Fruit fly (Drosophila melanogaster) whole organism, embryonic: Measurements from ENCODE around the gene CG12998.

ENCODE experiments used
- ATbp ChIP-seq: fragments of 200-800 bp; sonication (Bioruptor generic); optimal IDR thresholded peaks from 2 replicates; lab custom pipeline; 2017; ENCODE audit warnings: missing biosample characterization, mild to moderate bottlenecking, missing genetic modification characterization, missing genetic modification reagents
- Ada2b ChIP-seq: fragments of 200-800 bp; sonication (Bioruptor generic); IDR thresholded peaks from 2 replicates; pipeline ENCODE4 v1.3.6; 2022; ENCODE audit warnings: missing biosample characterization, missing genetic modification characterization
- Awh ChIP-seq: fragments of 200-800 bp; sonication (Bioruptor generic); IDR thresholded peaks from 2 replicates; pipeline ENCODE4, ENCODE4 v1.3.6; 2022; ENCODE audit warnings: missing biosample characterization, missing genetic modification characterization
- Bgb ChIP-seq: fragments of 200-800 bp; sonication (Bioruptor generic); IDR thresholded peaks from 2 replicates; pipeline ENCODE4 v1.3.6; 2022; ENCODE audit warnings: missing biosample characterization, missing genetic modification characterization; ENCODE audit not compliant: partially characterized antibody
- Blimp-1 ChIP-seq: fragments of 200-800 bp; sonication (Bioruptor generic); optimal IDR thresholded peaks from 3 replicates; lab custom pipeline; 2018; ENCODE audit warnings: missing biosample characterization, missing genetic modification characterization, mild to moderate bottlenecking, moderate library complexity, missing genetic modification reagents
- CG10209 ChIP-seq: fragments of 200-800 bp; sonication (Bioruptor generic); optimal IDR thresholded peaks from 3 replicates; lab custom pipeline; 2017; ENCODE audit warnings: missing biosample characterization, mild to moderate bottlenecking, missing genetic modification characterization, missing genetic modification reagents
- CG12071 ChIP-seq: fragments of 200-800 bp; sonication (Bioruptor generic); optimal IDR thresholded peaks from 3 replicates; lab custom pipeline; 2018; ENCODE audit warnings: missing biosample characterization, mild to moderate bottlenecking, missing genetic modification characterization
- CG12659 ChIP-seq: fragments of 200-800 bp; sonication (Bioruptor generic); optimal IDR thresholded peaks from 3 replicates; lab custom pipeline; 2017; ENCODE audit warnings: mild to moderate bottlenecking, missing biosample characterization, missing genetic modification reagents, missing genetic modification characterization
- CG12769 ChIP-seq: fragments of 200-800 bp; sonication (Bioruptor generic); optimal IDR thresholded peaks from 2 replicates; lab custom pipeline; 2019; ENCODE audit warnings: missing biosample characterization, mild to moderate bottlenecking, missing genetic modification characterization, moderate library complexity
- CG13296 ChIP-seq: fragments of 200-800 bp; sonication (Bioruptor generic); optimal IDR thresholded peaks from 3 replicates; lab custom pipeline; 2018; ENCODE audit warnings: missing biosample characterization, mild to moderate bottlenecking, missing genetic modification characterization
- CG14014 ChIP-seq: fragments of 200-800 bp; sonication (Bioruptor generic); IDR thresholded peaks from 2 replicates; pipeline ENCODE4 v1.3.6; 2022; ENCODE audit warnings: missing biosample characterization, missing genetic modification characterization
- CG15269 ChIP-seq: fragments of 200-800 bp; sonication (Bioruptor generic); optimal IDR thresholded peaks from 2 replicates; lab custom pipeline; 2018; ENCODE audit warnings: missing biosample characterization, mild to moderate bottlenecking, missing genetic modification characterization, moderate library complexity
- CG17328 ChIP-seq: fragments of 200-800 bp; sonication (Bioruptor generic); IDR thresholded peaks from 2 replicates; pipeline ENCODE4 v1.3.6; 2022; ENCODE audit warnings: missing biosample characterization, missing genetic modification characterization
- CG18262 ChIP-seq: fragments of 200-800 bp; optimal IDR thresholded peaks from 3 replicates; lab custom pipeline; 2019; ENCODE audit warnings: missing biosample characterization, mild to moderate bottlenecking, missing genetic modification characterization, moderate library complexity
- CG1832 ChIP-seq: fragments of 200-800 bp; sonication (Bioruptor generic); optimal IDR thresholded peaks from 2 replicates; lab custom pipeline; 2017; ENCODE audit warnings: missing biosample characterization, mild to moderate bottlenecking, missing genetic modification characterization, inconsistent platforms
- CG18476 ChIP-seq: fragments of 200-800 bp; sonication (Bioruptor generic); optimal IDR thresholded peaks from 2 replicates; lab custom pipeline; 2016; ENCODE audit warnings: missing biosample characterization, mild to moderate bottlenecking, missing genetic modification characterization
- CG18599 ChIP-seq: fragments of 200-800 bp; sonication (Bioruptor generic); optimal IDR thresholded peaks from 3 replicates; lab custom pipeline; 2017; ENCODE audit warnings: missing biosample characterization, missing genetic modification characterization, mild to moderate bottlenecking, moderate library complexity, missing genetic modification reagents
- CG2875 ChIP-seq: fragments of 200-800 bp; sonication (Bioruptor generic); optimal IDR thresholded peaks from 2 replicates; lab custom pipeline; 2017; ENCODE audit warnings: missing biosample characterization, mild to moderate bottlenecking, missing genetic modification characterization, missing genetic modification reagents
- CG32772 ChIP-seq: fragments of 200-800 bp; sonication (Bioruptor generic); IDR thresholded peaks from 2 replicates; pipeline ENCODE4 v1.3.6; 2022; ENCODE audit warnings: missing biosample characterization, missing genetic modification characterization
- CG42726 ChIP-seq: fragments of 200-800 bp; sonication (Bioruptor generic); IDR thresholded peaks from 2 replicates; pipeline ENCODE4 v1.3.6; 2022; ENCODE audit warnings: missing biosample characterization, missing genetic modification characterization; ENCODE audit not compliant: partially characterized antibody
- Dll ChIP-seq: fragments of 200-800 bp; sonication (Bioruptor generic); IDR thresholded peaks from 4 replicates; pipeline ENCODE4 v1.3.6; 2022; ENCODE audit warnings: missing biosample characterization, missing genetic modification characterization; ENCODE audit not compliant: partially characterized antibody
- Fer1 ChIP-seq: fragments of 200-800 bp; sonication (Bioruptor generic); optimal IDR thresholded peaks from 2 replicates; lab custom pipeline; 2017; ENCODE audit warnings: missing biosample characterization, mild to moderate bottlenecking, missing genetic modification characterization
- HLH54F ChIP-seq: fragments of 200-800 bp; sonication (Bioruptor generic); optimal IDR thresholded peaks from 3 replicates; lab custom pipeline; 2016; ENCODE audit warnings: missing biosample characterization, missing genetic modification characterization
- Hmr ChIP-seq: fragments of 200-800 bp; sonication (Bioruptor generic); optimal IDR thresholded peaks from 3 replicates; lab custom pipeline; 2017; ENCODE audit warnings: mild to moderate bottlenecking, missing biosample characterization, missing genetic modification reagents, missing genetic modification characterization
- Hr51 ChIP-seq, 2 experiments: fragments of 200-800 bp; sonication (Bioruptor generic); optimal IDR thresholded peaks; 2 replicates in 1 of 2; 3 replicates in 1 of 2; lab custom pipeline; 2016 to 2018; ENCODE audit warnings: missing biosample characterization in 2 of 2, missing genetic modification characterization in 2 of 2, mild to moderate bottlenecking in 1 of 2, moderate library complexity in 1 of 2
- NFAT ChIP-seq: fragments of 200-800 bp; sonication (Bioruptor generic); IDR thresholded peaks from 2 replicates; pipeline ENCODE4 v1.3.6; 2022; ENCODE audit warnings: missing biosample characterization, missing genetic modification characterization
- Pdp1 ChIP-seq, 2 experiments: fragments of 200-800 bp; sonication (Bioruptor generic); optimal IDR thresholded peaks; 3 replicates each; lab custom pipeline; 2016; ENCODE audit warnings: missing biosample characterization in 2 of 2, missing genetic modification characterization in 2 of 2, mild to moderate bottlenecking in 1 of 2, moderate library complexity in 1 of 2
- Rfx ChIP-seq: fragments of 200-800 bp; sonication (Bioruptor generic); IDR thresholded peaks from 2 replicates; pipeline ENCODE4 v1.3.6; 2022; ENCODE audit warnings: missing biosample characterization, missing genetic modification characterization
- Sin3A ChIP-seq: fragments of >200 bp; optimal IDR thresholded peaks from 2 replicates; lab custom pipeline; 2018
- Six4 ChIP-seq: fragments of 200-800 bp; sonication (Bioruptor generic); optimal IDR thresholded peaks from 2 replicates; lab custom pipeline; 2016; ENCODE audit warnings: missing biosample characterization, missing genetic modification characterization
- Spps ChIP-seq: fragments of 200-800 bp; sonication (Bioruptor generic); optimal IDR thresholded peaks from 2 replicates; lab custom pipeline; 2018; ENCODE audit warnings: missing biosample characterization, mild to moderate bottlenecking, missing genetic modification characterization
- Taf1 ChIP-seq: fragments of 200-800 bp; sonication (Bioruptor generic); IDR thresholded peaks from 2 replicates; pipeline ENCODE4 v1.3.6; 2022; ENCODE audit warnings: missing biosample characterization, missing genetic modification characterization
- ac ChIP-seq: fragments of 200-800 bp; sonication (Bioruptor generic); optimal IDR thresholded peaks from 3 replicates; lab custom pipeline; 2017; ENCODE audit warnings: missing biosample characterization, mild to moderate bottlenecking, missing genetic modification characterization
- chif ChIP-seq, 2 experiments: fragments of 200-800 bp; sonication (Bioruptor generic); optimal IDR thresholded peaks; 3 replicates each; lab custom pipeline; 2016; ENCODE audit warnings: missing biosample characterization in 2 of 2, missing genetic modification characterization in 2 of 2
- emc ChIP-seq: fragments of 200-800 bp; sonication (Bioruptor generic); optimal IDR thresholded peaks from 2 replicates; lab custom pipeline; 2016; ENCODE audit warnings: missing biosample characterization, missing genetic modification characterization
- en ChIP-seq: fragments of 200-800 bp; sonication (Bioruptor generic); optimal IDR thresholded peaks from 2 replicates; lab custom pipeline; 2016; ENCODE audit warnings: missing biosample characterization, missing genetic modification characterization
- gcm ChIP-seq: fragments of 200-800 bp; sonication (Bioruptor generic); optimal IDR thresholded peaks from 2 replicates; lab custom pipeline; 2019; ENCODE audit warnings: missing biosample characterization, mild to moderate bottlenecking, missing genetic modification characterization, moderate library complexity
- gfzf ChIP-seq: fragments of 200-800 bp; sonication (Bioruptor generic); optimal IDR thresholded peaks from 2 replicates; lab custom pipeline; 2016; ENCODE audit warnings: missing biosample characterization, mild to moderate bottlenecking, missing genetic modification characterization, moderate library complexity
- grau ChIP-seq: fragments of 200-800 bp; optimal IDR thresholded peaks from 3 replicates; lab custom pipeline; 2019; ENCODE audit warnings: missing biosample characterization, mild to moderate bottlenecking, missing genetic modification characterization, moderate library complexity
- jing ChIP-seq: fragments of 200-800 bp; sonication (Bioruptor generic); optimal IDR thresholded peaks from 2 replicates; lab custom pipeline; 2018; ENCODE audit warnings: missing biosample characterization, mild to moderate bottlenecking, missing genetic modification characterization
- klu ChIP-seq: fragments of 200-800 bp; sonication (Bioruptor generic); IDR thresholded peaks from 2 replicates; pipeline ENCODE4 v1.3.6; 2022; ENCODE audit warnings: missing biosample characterization, missing genetic modification characterization
- kni ChIP-seq: fragments of 200-800 bp; sonication (Bioruptor generic); optimal IDR thresholded peaks from 3 replicates; lab custom pipeline; 2017; ENCODE audit warnings: mild to moderate bottlenecking, missing biosample characterization, missing genetic modification reagents, missing genetic modification characterization
- lab ChIP-seq: fragments of 200-800 bp; sonication (Bioruptor generic); optimal IDR thresholded peaks from 3 replicates; lab custom pipeline; 2017; ENCODE audit warnings: missing biosample characterization, missing genetic modification characterization, mild to moderate bottlenecking, moderate library complexity, missing genetic modification reagents
- nau ChIP-seq: fragments of 200-800 bp; sonication (Bioruptor generic); optimal IDR thresholded peaks from 3 replicates; lab custom pipeline; 2017; ENCODE audit warnings: missing biosample characterization, mild to moderate bottlenecking, missing genetic modification characterization, missing genetic modification reagents
- odd ChIP-seq: fragments of 200-800 bp; sonication (Bioruptor generic); optimal IDR thresholded peaks from 2 replicates; lab custom pipeline; 2017; ENCODE audit warnings: missing biosample characterization, mild to moderate bottlenecking, missing genetic modification characterization
- prd ChIP-seq, 3 experiments: fragments of >200 bp in 2 of 3; fragments of 200-800 bp in 1 of 3; sonication (Bioruptor generic) in 1 of 3; optimal IDR thresholded peaks in 2 of 3; IDR thresholded peaks in 1 of 3; 2 replicates in 2 of 3; 3 replicates in 1 of 3; pipeline versions ENCODE4 v1.3.6 to Lab custom; 2017 to 2022; ENCODE audit warnings: missing biosample characterization in 1 of 3, missing genetic modification characterization in 1 of 3
- salm ChIP-seq: fragments of 200-800 bp; sonication (Bioruptor generic); optimal IDR thresholded peaks from 2 replicates; lab custom pipeline; 2018; ENCODE audit warnings: missing biosample characterization, mild to moderate bottlenecking, missing genetic modification characterization
- tin ChIP-seq: fragments of 200-800 bp; sonication (Bioruptor generic); optimal IDR thresholded peaks from 3 replicates; lab custom pipeline; 2016; ENCODE audit warnings: missing biosample characterization, missing genetic modification characterization
- ttk ChIP-seq: fragments of 200-800 bp; sonication (Bioruptor generic); IDR thresholded peaks from 2 replicates; pipeline ENCODE4 v2.1.2; 2022; ENCODE audit warnings: missing biosample characterization, missing genetic modification characterization
- wor ChIP-seq: fragments of 200-800 bp; sonication (Bioruptor generic); IDR thresholded peaks from 2 replicates; pipeline ENCODE4 v1.3.6; 2022; ENCODE audit warnings: missing biosample characterization, missing genetic modification characterization

The CG12998 gene

DNA sequence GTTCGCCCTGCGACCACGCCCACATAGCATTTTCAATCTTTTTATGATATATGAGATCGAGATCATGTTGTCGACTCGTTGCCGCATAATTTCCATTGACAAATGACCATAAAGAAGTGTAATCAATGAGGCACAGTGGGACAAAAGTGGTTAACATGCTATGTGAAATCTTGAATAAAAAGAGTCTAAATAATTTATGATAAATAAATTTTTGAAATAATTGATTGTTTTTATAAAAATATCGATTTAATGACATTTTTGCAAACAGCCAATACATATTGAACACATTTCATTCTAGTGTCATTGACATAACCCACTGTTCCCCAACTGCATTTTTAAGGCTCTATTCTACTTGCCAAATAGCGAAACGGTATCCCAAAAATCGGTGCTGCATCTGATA, 31.0 kb upstream of the CG12998 start (continued):
- TF ChIP-seq ATbp (GFP tag; lab: Kevin White, UChicago) (no peak), Dll (GFP tag; lab: Robert Waterston, UW) (no peak), jing (GFP tag; lab: Kevin White, UChicago) (no peak), Blimp-1 (GFP tag; lab: Kevin White, UChicago) (peak; percentile 31), CG12659 (GFP tag; lab: Kevin White, UChicago) (no peak), CG1832 (GFP tag; lab: Kevin White, UChicago) (no peak), CG32772 (GFP tag; lab: Robert Waterston, UW) (no peak), ttk (GFP tag; lab: Robert Waterston, UW) (no peak), Ada2b (GFP tag; lab: Robert Waterston, UW) (0 out of 2 replicates have a peak, but pooled peaks have one; percentile 14), Awh (GFP tag; lab: Robert Waterston, UW) (no peak), CG18262 (tag; lab: Kevin White, UChicago) (peak; percentile 17), gfzf (GFP tag; lab: Kevin White, UChicago) (no peak), kni (GFP tag; lab: Kevin White, UChicago) (no peak), gcm (GFP tag; lab: Kevin White, UChicago) (no peak), en (no peak), CG15269 (tag; lab: Kevin White, UChicago) (peak; percentile 14), CG12071 (GFP tag; lab: Kevin White, UChicago) (no peak), Rfx (GFP tag; lab: Robert Waterston, UW) (no peak), salm (tag; lab: Kevin White, UChicago) (no peak), lab (peak; percentile 48), Pdp1 (GFP tag; optimal IDR thresholded peaks at IDR 0.05; lab: Kevin White, UChicago) (no peak), HLH54F (GFP tag; lab: Kevin White, UChicago) (no peak), grau (tag; lab: Kevin White, UChicago) (peak; percentile 15), CG12769 (tag; lab: Kevin White, UChicago) (no peak), Hr51 (GFP tag; optimal IDR thresholded peaks at IDR 0.05; lab: Kevin White, UChicago) (peak in 1 of 2 experiments; percentile 50), chif (GFP tag; optimal IDR thresholded peaks at IDR 0.05; lab: Kevin White, UChicago) (no peak), Six4 (GFP tag; lab: Kevin White, UChicago) (no peak), Bgb (no peak), CG18476 (no peak), ac (GFP tag; lab: Kevin White, UChicago) (no peak), nau (GFP tag; lab: Kevin White, UChicago) (no peak), odd (GFP tag; lab: Kevin White, UChicago) (no peak), CG2875 (no peak), NFAT (GFP tag; lab: Robert Waterston, UW) (no peak), prd (optimal IDR thresholded peaks at IDR 0.05; lab: Kevin White, UChicago) (no peak), prd (GFP tag; IDR thresholded peaks at IDR 0.05; lab: Robert Waterston, UW) (peak; percentile 39; the same call in 1 of the 3 replicates), wor (GFP tag; lab: Robert Waterston, UW) (no peak), Taf1 (no peak), CG10209 (GFP tag; lab: Kevin White, UChicago) (peak; percentile 27), Hmr (no peak), Spps (no peak), tin (GFP tag; lab: Kevin White, UChicago) (no peak), Sin3A (no peak), Fer1 (GFP tag; lab: Kevin White, UChicago) (no peak), klu (GFP tag; lab: Robert Waterston, UW) (no peak), CG17328 (GFP tag; lab: Robert Waterston, UW) (peak; percentile 23; the same call in 1 of the 2 replicates), emc (GFP tag; lab: Kevin White, UChicago) (no peak), CG14014 (GFP tag; lab: Robert Waterston, UW) (no peak), CG13296 (no peak), CG42726 (no peak), CG18599 (no peak)
